Worm (Caenorhabditis elegans): ENCODE data around the gene chil-6.

- TF ChIP-seq pqm-1 (tag; optimal IDR thresholded peaks at IDR 0.05) (no peak), nhr-76 (tag; optimal IDR thresholded peaks at IDR 0.05) (no peak), zag-1 (tag; optimal IDR thresholded peaks at IDR 0.05) (no peak), ceh-9 (tag; optimal IDR thresholded peaks at IDR 0.05) (no peak), snpc-4 (tag; optimal IDR thresholded peaks at IDR 0.05) (no peak), egl-27 (tag; optimal IDR thresholded peaks at IDR 0.05) (no peak), nhr-12 (tag; optimal IDR thresholded peaks at IDR 0.05) (no peak), nhr-11 (tag; optimal IDR thresholded peaks at IDR 0.05) (no peak), ceh-82 (tag; optimal IDR thresholded peaks at IDR 0.05) (no peak), nhr-77 (tag; optimal IDR thresholded peaks at IDR 0.05) (no peak)
Observed at ce11 chrII:9886216-9886615, 28.5 kb upstream of the chil-6 start, which contains the start of gene algn-8.
